Fruit fly (Drosophila melanogaster) S2 (cell line): ENCODE results near the gene RpS10b.

Experiments
- CG8478 ChIP-seq: fragments of >200 bp; optimal IDR thresholded peaks from 2 replicates; lab custom pipeline; 2018
- CTCF ChIP-seq, 2 experiments: fragments of >200 bp; optimal IDR thresholded peaks; 2 replicates each; lab custom pipeline; 2018

DNA sequence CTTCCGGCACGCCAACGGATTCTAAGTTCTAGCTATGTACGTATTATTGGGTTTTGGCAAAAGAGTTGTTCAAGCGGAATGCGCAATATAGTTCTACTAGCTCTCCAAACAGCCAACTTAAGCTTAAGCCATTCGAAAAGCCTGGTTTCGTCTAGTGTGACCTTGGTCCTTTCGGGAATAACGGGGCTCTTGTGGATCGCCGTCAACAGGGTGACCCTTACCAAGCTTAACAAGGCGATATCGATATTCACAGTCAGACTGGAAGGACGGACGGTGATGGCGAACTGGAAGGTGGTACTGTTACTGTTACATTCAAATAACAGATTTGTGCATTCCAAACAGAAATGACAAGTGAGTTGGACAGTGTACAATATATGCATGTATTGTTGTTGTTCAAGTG lies 24.1 kb upstream of the RpS10b start:
- TF ChIP-seq CTCF (optimal IDR thresholded peaks at IDR 0.05; lab: Kevin White, UChicago) (no peak), CG8478 (no peak)
